Fruit fly (Drosophila melanogaster): ENCODE measurements around the gene CG14104.

DNA sequence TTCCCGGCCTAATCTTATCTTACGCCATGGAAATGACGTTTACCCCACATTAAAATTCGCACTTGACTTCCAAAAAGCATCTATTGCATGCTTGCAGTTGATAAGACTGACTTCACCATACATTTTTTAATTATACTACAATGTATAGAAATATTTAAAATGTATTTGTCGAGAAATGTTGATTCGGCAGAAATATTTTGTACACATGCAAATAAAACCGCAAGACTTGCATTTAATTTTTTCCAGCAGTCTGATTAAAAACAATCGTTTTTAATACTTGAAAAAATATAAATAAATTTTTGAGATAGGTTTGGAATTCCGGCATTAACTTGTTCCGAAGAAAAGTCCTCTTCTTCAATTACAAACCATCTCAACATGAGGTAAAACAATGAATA lies 38.9 kb upstream of the CG14104 start:
- TF ChIP-seq EcR (GFP tag; optimal IDR thresholded peaks at IDR 0.05): no peak
- no peak for TF ChIP-seq Pif1A (GFP tag; optimal IDR thresholded peaks at IDR 0.05)
- TF ChIP-seq CG12605 (GFP tag; IDR thresholded peaks at IDR 0.05): no peak
- TF ChIP-seq CG32121 (GFP tag; IDR thresholded peaks at IDR 0.05): no peak
- no peak for TF ChIP-seq CG13204 (GFP tag; optimal IDR thresholded peaks at IDR 0.05)
- no peak for TF ChIP-seq rn (GFP tag; IDR thresholded peaks at IDR 0.05)
- no peak for TF ChIP-seq CG9948 (tag; optimal IDR thresholded peaks at IDR 0.05)
- TF ChIP-seq CG10348 (GFP tag; IDR thresholded peaks at IDR 0.05): no peak
